Worm (Caenorhabditis elegans) whole organism, L4/young adult: ENCODE data around the gene aat-3.

Experiments used
- W03F9.2 ChIP-seq: fragments of 150-350 bp; optimal IDR thresholded peaks from 2 replicates; lab custom pipeline; 2014; ENCODE audit warnings: missing biosample characterization, missing genetic modification characterization
- him-1 ChIP-seq: sonication (generic microtip); optimal IDR thresholded peaks from 2 replicates; lab custom pipeline; 2016; ENCODE audit warnings: missing genotype, missing genetic modification reagents, missing genetic modification characterization, missing compliant biosample characterization

- TF ChIP-seq W03F9.2 (no peak), him-1 (tag; lab: Kevin White, UChicago) (no peak)
Measured at ce11 chrX:2593703-2594102, 41.6 kb downstream of the aat-3 start, which contains the start of the genes nhr-40 and T03G6.7.
